Fruit fly (Drosophila melanogaster) whole organism, adult: ENCODE measurements around the gene Tdrd3.

ENCODE experiments used
- CG11617 ChIP-seq: fragments of 200-800 bp; sonication (Bioruptor generic); optimal IDR thresholded peaks from 2 replicates; lab custom pipeline; 2017; ENCODE audit warnings: mild to moderate bottlenecking, missing biosample characterization, missing genetic modification reagents, missing genetic modification characterization
- CG12768 ChIP-seq: fragments of 200-800 bp; sonication (Bioruptor generic); optimal IDR thresholded peaks from 2 replicates; lab custom pipeline; 2017; ENCODE audit warnings: missing biosample characterization, missing genetic modification characterization, mild to moderate bottlenecking, moderate library complexity, missing genetic modification reagents
- CG14711 ChIP-seq: fragments of 200-800 bp; sonication (Bioruptor generic); optimal IDR thresholded peaks from 2 replicates; lab custom pipeline; 2018; ENCODE audit warnings: missing biosample characterization, mild to moderate bottlenecking, missing genetic modification characterization, moderate library complexity
- CG1620 ChIP-seq: fragments of 200-800 bp; sonication (Bioruptor generic); optimal IDR thresholded peaks from 2 replicates; lab custom pipeline; 2016; ENCODE audit warnings: missing biosample characterization, missing genetic modification characterization
- CG33017 ChIP-seq: fragments of 200-800 bp; sonication (Bioruptor generic); optimal IDR thresholded peaks from 2 replicates; lab custom pipeline; 2018; ENCODE audit warnings: missing biosample characterization, mild to moderate bottlenecking, missing genetic modification characterization, moderate library complexity
- CG5204 ChIP-seq: fragments of 200-800 bp; sonication (Bioruptor generic); optimal IDR thresholded peaks from 2 replicates; lab custom pipeline; 2016; ENCODE audit warnings: missing biosample characterization, missing genetic modification characterization
- CG7045 ChIP-seq: fragments of 200-800 bp; sonication (Bioruptor generic); optimal IDR thresholded peaks from 2 replicates; lab custom pipeline; 2017; ENCODE audit warnings: missing biosample characterization, mild to moderate bottlenecking, missing genetic modification characterization
- CG7101 ChIP-seq: fragments of 200-800 bp; sonication (Bioruptor generic); optimal IDR thresholded peaks from 2 replicates; lab custom pipeline; 2018; ENCODE audit warnings: missing biosample characterization, mild to moderate bottlenecking, missing genetic modification characterization, moderate library complexity
- Clk ChIP-seq: fragments of 200-800 bp; sonication (Bioruptor generic); optimal IDR thresholded peaks from 2 replicates; lab custom pipeline; 2017; ENCODE audit warnings: missing biosample characterization, missing genetic modification characterization
- Crg-1 ChIP-seq: fragments of 200-800 bp; sonication (Bioruptor generic); optimal IDR thresholded peaks from 2 replicates; lab custom pipeline; 2016; ENCODE audit warnings: missing biosample characterization, missing genetic modification characterization
- Hr96 ChIP-seq: fragments of 200-800 bp; sonication (Bioruptor generic); optimal IDR thresholded peaks from 2 replicates; lab custom pipeline; 2016; ENCODE audit warnings: missing biosample characterization, missing genetic modification characterization
- Mnt ChIP-seq: fragments of 200-800 bp; sonication (Bioruptor generic); optimal IDR thresholded peaks from 2 replicates; lab custom pipeline; 2016; ENCODE audit warnings: missing biosample characterization, mild to moderate bottlenecking, missing genetic modification characterization
- bab1 ChIP-seq: fragments of 200-800 bp; sonication (Bioruptor generic); optimal IDR thresholded peaks from 3 replicates; lab custom pipeline; 2019; ENCODE audit warnings: missing biosample characterization, mild to moderate bottlenecking, missing genetic modification characterization, moderate library complexity
- cic ChIP-seq: fragments of 200-800 bp; sonication (Bioruptor generic); optimal IDR thresholded peaks from 2 replicates; lab custom pipeline; 2017; ENCODE audit warnings: missing biosample characterization, mild to moderate bottlenecking, missing genetic modification characterization, moderate library complexity
- cnc ChIP-seq, 2 experiments: fragments of >200 bp; optimal IDR thresholded peaks; 2 replicates each; lab custom pipeline; 2017
- kay ChIP-seq: fragments of 200-800 bp; sonication (Bioruptor generic); peaks from one replicate; lab custom pipeline; 2016; ENCODE audit warnings: missing biosample characterization, missing genetic modification characterization, borderline replicate concordance
- ovo ChIP-seq: fragments of 200-800 bp; sonication (Bioruptor generic); optimal IDR thresholded peaks from 2 replicates; lab custom pipeline; 2016; ENCODE audit warnings: missing biosample characterization, missing genetic modification characterization
- pad ChIP-seq: fragments of 200-800 bp; sonication (Bioruptor generic); optimal IDR thresholded peaks from 3 replicates; lab custom pipeline; 2017; ENCODE audit warnings: missing biosample characterization, missing genetic modification characterization, mild to moderate bottlenecking, moderate library complexity, missing genetic modification reagents
- tj ChIP-seq: fragments of 200-800 bp; sonication (Bioruptor generic); optimal IDR thresholded peaks from 3 replicates; lab custom pipeline; 2017; ENCODE audit warnings: missing biosample characterization, mild to moderate bottlenecking, missing genetic modification characterization, moderate library complexity
- toe ChIP-seq: fragments of 200-800 bp; sonication (Bioruptor generic); optimal IDR thresholded peaks from 2 replicates; lab custom pipeline; 2016; ENCODE audit warnings: missing biosample characterization, missing genetic modification characterization

The Tdrd3 gene

dm6 chr3L:14775711-14776660 lies 10.6 kb upstream of the Tdrd3 start, which contains the start of gene mop:
TSS of gene mop (minus strand) at chr3L:14776129.
- TF ChIP-seq CG12768 (GFP tag; lab: Kevin White, UChicago) (peak; percentile 41), Clk (no peak), cnc (optimal IDR thresholded peaks at IDR 0.05; lab: Kevin White, UChicago) (no peak), ovo (GFP tag; lab: Kevin White, UChicago) (no peak), CG14711 (peak; percentile 22), CG5204 (GFP tag; lab: Kevin White, UChicago) (no peak), CG7101 (tag; lab: Kevin White, UChicago) (peak; percentile 38), CG7045 (GFP tag; lab: Kevin White, UChicago) (no peak), CG1620 (GFP tag; lab: Kevin White, UChicago) (peak; percentile 32), CG11617 (GFP tag; lab: Kevin White, UChicago) (peak; percentile 57), Hr96 (no peak), tj (GFP tag; lab: Kevin White, UChicago) (peak; percentile 9), bab1 (no peak), Crg-1 (no peak), toe (GFP tag; lab: Kevin White, UChicago) (no peak), pad (GFP tag; lab: Kevin White, UChicago) (no peak), Mnt (GFP tag; lab: Kevin White, UChicago) (peak; percentile 39), CG33017 (tag; lab: Kevin White, UChicago) (peak; percentile 25), kay (GFP tag; lab: Kevin White, UChicago) (peak; percentile 98), cic (peak; percentile 4)

- no peak for TF ChIP-seq cnc (optimal IDR thresholded peaks at IDR 0.05; lab: Kevin White, UChicago)
- TF ChIP-seq CG11617 (GFP tag; lab: Kevin White, UChicago), result no peak
- TF ChIP-seq cic, result peak; percentile 17
Observed at dm6 chr3L:14779289-14779688, 7.3 kb upstream of the Tdrd3 start.

- peak; percentile 83 for TF ChIP-seq ovo (GFP tag; lab: Kevin White, UChicago)
- peak; percentile 72 for TF ChIP-seq Clk
- TF ChIP-seq CG14711, result peak; percentile 58
- TF ChIP-seq CG7045 (GFP tag; lab: Kevin White, UChicago), result peak; percentile 85
- TF ChIP-seq cic, result peak; percentile 97
- TF ChIP-seq kay (GFP tag; lab: Kevin White, UChicago), result no peak
- TF ChIP-seq bab1, result peak; percentile 31
- TF ChIP-seq pad (GFP tag; lab: Kevin White, UChicago), result peak; percentile 55
- TF ChIP-seq CG33017 (tag; lab: Kevin White, UChicago), result peak; percentile 85
- no peak for TF ChIP-seq CG5204 (GFP tag; lab: Kevin White, UChicago)
- peak; percentile 84 for TF ChIP-seq CG7101 (tag; lab: Kevin White, UChicago)
- TF ChIP-seq Crg-1, result peak; percentile 76
- TF ChIP-seq CG12768 (GFP tag; lab: Kevin White, UChicago), result peak; percentile 93
- peak; percentile 66 for TF ChIP-seq tj (GFP tag; lab: Kevin White, UChicago)
- TF ChIP-seq CG11617 (GFP tag; lab: Kevin White, UChicago), result peak; percentile 69
- TF ChIP-seq Hr96, result no peak
- TF ChIP-seq toe (GFP tag; lab: Kevin White, UChicago), result peak; percentile 41
- peak; percentile 76 for TF ChIP-seq Mnt (GFP tag; lab: Kevin White, UChicago)
- TF ChIP-seq CG1620 (GFP tag; lab: Kevin White, UChicago), result peak; percentile 59
- no peak for TF ChIP-seq cnc (optimal IDR thresholded peaks at IDR 0.05; lab: Kevin White, UChicago)
Observed at dm6 chr3L:14780187-14780586, 6.4 kb upstream of the Tdrd3 start.

- TF ChIP-seq cnc (optimal IDR thresholded peaks at IDR 0.05; lab: Kevin White, UChicago), result no peak
- TF ChIP-seq CG7045 (GFP tag; lab: Kevin White, UChicago), result peak; percentile 48
- TF ChIP-seq Mnt (GFP tag; lab: Kevin White, UChicago), result no peak
- no peak for TF ChIP-seq toe (GFP tag; lab: Kevin White, UChicago)
- TF ChIP-seq CG5204 (GFP tag; lab: Kevin White, UChicago), result no peak
- TF ChIP-seq CG11617 (GFP tag; lab: Kevin White, UChicago), result peak; percentile 52
- peak; percentile 5 for TF ChIP-seq CG14711
- TF ChIP-seq kay (GFP tag; lab: Kevin White, UChicago), result no peak
- TF ChIP-seq CG33017 (tag; lab: Kevin White, UChicago), result no peak
- peak; percentile 28 for TF ChIP-seq cic
- TF ChIP-seq Hr96, result no peak
- peak; percentile 8 for TF ChIP-seq CG7101 (tag; lab: Kevin White, UChicago)
- TF ChIP-seq Crg-1, result peak; percentile 30
- no peak for TF ChIP-seq CG1620 (GFP tag; lab: Kevin White, UChicago)
- TF ChIP-seq bab1, result peak; percentile 87
- TF ChIP-seq tj (GFP tag; lab: Kevin White, UChicago), result peak; percentile 61
- no peak for TF ChIP-seq Clk
- TF ChIP-seq ovo (GFP tag; lab: Kevin White, UChicago), result no peak
- TF ChIP-seq pad (GFP tag; lab: Kevin White, UChicago), result no peak
- peak; percentile 20 for TF ChIP-seq CG12768 (GFP tag; lab: Kevin White, UChicago)
Observed at dm6 chr3L:14781082-14781862, 5.3 kb upstream of the Tdrd3 start.

dm6 chr3L:14781863-14782218 lies 4.8 kb upstream of the Tdrd3 start:
- TF ChIP-seq kay (GFP tag; lab: Kevin White, UChicago), result peak; percentile 66
- no peak for TF ChIP-seq bab1
